Worm (Caenorhabditis elegans): ENCODE results near the gene rpl-26.

DNA sequence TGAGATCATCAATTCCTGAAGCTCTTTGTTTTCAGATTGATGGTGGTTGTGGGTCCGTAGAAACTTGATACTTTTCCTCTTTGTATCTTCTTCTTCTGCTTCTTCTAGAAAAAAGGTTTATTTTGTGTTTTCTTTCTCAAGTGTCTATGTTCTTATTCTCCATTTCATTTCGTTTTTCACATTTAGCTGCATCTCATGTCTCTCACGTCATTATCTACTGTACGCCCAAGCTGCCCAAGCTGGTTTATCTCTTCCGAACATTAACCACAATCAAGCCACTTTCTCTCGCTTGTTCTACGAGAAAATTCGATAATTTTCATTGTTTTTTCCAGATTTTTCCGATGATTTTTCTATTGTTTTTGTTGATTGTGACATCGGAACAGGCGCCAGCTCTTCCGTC lies 3.4 kb upstream of the rpl-26 start, which contains the start of gene F28C6.5:
- TF ChIP-seq pha-4 (tag; optimal IDR thresholded peaks at IDR 0.05), result no peak
- no peak for TF ChIP-seq ztf-16 (tag; optimal IDR thresholded peaks at IDR 0.05)
- TF ChIP-seq ceh-14 (tag; optimal IDR thresholded peaks at IDR 0.05), result no peak
- no peak for TF ChIP-seq npax-4 (tag; optimal IDR thresholded peaks at IDR 0.05)
- TF ChIP-seq unc-42 (tag; optimal IDR thresholded peaks at IDR 0.05), result no peak
- TF ChIP-seq F13H6.1 (tag; optimal IDR thresholded peaks at IDR 0.05), result no peak
- TF ChIP-seq hlh-6 (tag; optimal IDR thresholded peaks at IDR 0.05), result no peak
- TF ChIP-seq pag-3 (tag; optimal IDR thresholded peaks at IDR 0.05; ENCODE audit: borderline replicate concordance), result no peak
